Worm (Caenorhabditis elegans): ENCODE measurements around the gene ndus-8.

DNA sequence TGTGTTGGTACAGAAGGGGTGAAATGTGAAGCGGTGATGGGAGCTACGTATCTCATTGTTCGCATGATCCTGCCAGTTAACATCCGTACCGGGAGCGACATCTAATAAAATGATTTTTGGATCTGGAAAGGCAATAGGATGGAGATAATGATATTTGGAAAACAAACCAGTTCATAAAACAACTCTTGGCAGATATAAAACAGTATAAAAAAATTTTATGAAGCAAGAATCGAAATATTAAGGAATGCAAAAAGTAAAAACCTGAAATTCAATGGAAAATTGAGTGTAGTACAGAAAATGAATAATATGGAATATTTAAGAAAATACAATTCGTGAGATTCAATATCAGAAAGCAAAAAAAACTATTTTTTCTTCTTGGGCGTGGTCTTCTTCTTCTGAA, 7.4 kb downstream of the ndus-8 start, which contains the start of gene hsp-75:
- TF ChIP-seq dao-5 (tag; optimal IDR thresholded peaks at IDR 0.05) (no peak), him-1 (tag; optimal IDR thresholded peaks at IDR 0.05) (no peak), W03F9.2 (tag; optimal IDR thresholded peaks at IDR 0.05) (no peak)

Data from whole organism, L4/young adult.